Worm (Caenorhabditis elegans): ENCODE measurements around the gene spp-19.

DNA sequence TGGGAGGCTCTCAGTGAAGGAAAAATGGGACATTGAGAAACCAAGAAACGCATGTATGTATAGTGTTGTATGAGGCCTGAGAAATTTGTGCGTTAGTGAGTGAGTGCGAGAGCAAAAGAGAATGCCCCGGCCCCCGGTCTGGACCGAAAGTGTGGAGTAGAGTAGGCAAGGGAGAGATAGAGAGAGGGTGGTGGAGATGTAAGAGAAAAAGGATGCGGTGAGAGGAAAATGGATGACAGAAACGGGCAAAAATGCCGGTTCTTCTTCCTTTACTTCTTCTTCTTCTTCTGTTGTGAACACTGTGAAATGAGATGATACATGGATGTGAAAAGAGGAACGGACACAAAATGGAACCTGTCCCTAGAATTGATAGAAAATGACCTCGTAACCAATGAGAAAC lies 23.2 kb downstream of the spp-19 start:
- TF ChIP-seq zip-2 (tag; optimal IDR thresholded peaks at IDR 0.05) (no peak), fos-1 (tag; optimal IDR thresholded peaks at IDR 0.05) (no peak), unc-62 (GFP tag; optimal IDR thresholded peaks at IDR 0.05 in 1 of 2) (peak in 1 of 2 experiments; percentile 89), unc-62 (tag; optimal IDR thresholded peaks at IDR 0.05) (no peak), ztf-11 (tag; optimal IDR thresholded peaks at IDR 0.05) (no peak), sdz-12 (GFP tag; optimal IDR thresholded peaks at IDR 0.05) (no peak), pqm-1 (tag; optimal IDR thresholded peaks at IDR 0.05) (no peak), lin-15B (tag; optimal IDR thresholded peaks at IDR 0.05) (no peak), daf-12 (tag; optimal IDR thresholded peaks at IDR 0.05) (no peak), set-16 (GFP tag; IDR thresholded peaks at IDR 0.05) (no peak), nhr-41 (GFP tag; IDR thresholded peaks at IDR 0.05) (no peak), cey-2 (tag; optimal IDR thresholded peaks at IDR 0.05; ENCODE audit: borderline replicate concordance, insufficient read depth) (no peak), mxl-3 (GFP tag; optimal IDR thresholded peaks at IDR 0.05) (peak; percentile 57), nhr-76 (tag; optimal IDR thresholded peaks at IDR 0.05) (no peak)

Data from whole organism, L4 larva.